Worm (Caenorhabditis elegans) whole organism, young adult: ENCODE results near the gene F58G6.7.

Source experiments
- F37B4.10 ChIP-seq: fragments of 200-800 bp; sonication (Bioruptor generic); IDR thresholded peaks from 2 replicates; pipeline ENCODE4 v1.3.6; 2022; ENCODE audit warnings: missing genetic modification characterization, missing compliant biosample characterization
- T26A5.8 ChIP-seq: sonication (generic microtip); optimal IDR thresholded peaks from 2 replicates; lab custom pipeline; 2016; ENCODE audit warnings: missing genetic modification characterization, missing compliant biosample characterization
- Y53G8AR.9 ChIP-seq: fragments of 200-800 bp; sonication (Bioruptor generic); conservative IDR thresholded peaks from 2 replicates; pipeline ENCODE4 v1.3.6; 2022; ENCODE audit warnings: missing genetic modification reagents, missing genetic modification characterization, missing compliant biosample characterization
- Y67H2A.10 ChIP-seq: fragments of 200-800 bp; sonication (Bioruptor generic); conservative IDR thresholded peaks from 2 replicates; pipeline ENCODE4 v1.3.6; 2022; ENCODE audit warnings: missing genetic modification reagents, missing genetic modification characterization, missing compliant biosample characterization
- ama-1 ChIP-seq, 3 experiments: fragments of 150-350 bp in 1 of 3; sonication (generic microtip) in 2 of 3; optimal IDR thresholded peaks; 2 replicates each; lab custom pipeline; 2014 to 2018; ENCODE audit warnings: missing biosample characterization in 2 of 3, missing genetic modification characterization in 2 of 3, missing genetic modification reagents in 2 of 3
- ceh-58 ChIP-seq: fragments of 200-800 bp; sonication (Bioruptor generic); IDR thresholded peaks from 2 replicates; pipeline ENCODE4 v1.3.6; 2022; ENCODE audit warnings: missing genetic modification characterization, missing compliant biosample characterization
- hlh-12 ChIP-seq: sonication (generic microtip); optimal IDR thresholded peaks from 2 replicates; lab custom pipeline; 2016; ENCODE audit warnings: missing genetic modification characterization, missing compliant biosample characterization
- pha-4 ChIP-seq: fragments of 150-350 bp; sonication (generic microtip); optimal IDR thresholded peaks from 2 replicates; lab custom pipeline; 2014; ENCODE audit warnings: missing biosample characterization, missing genetic modification reagents, missing genetic modification characterization
- snpc-4 ChIP-seq, 5 experiments: fragments of 150-350 bp in 1 of 5; sonication (generic microtip) in 4 of 5; optimal IDR thresholded peaks; 2 replicates each; lab custom pipeline; 2014 to 2018; ENCODE audit warnings: missing genetic modification characterization in 5 of 5, missing biosample characterization in 3 of 5, antibody characterized with exemption in 2 of 5, mild to moderate bottlenecking in 2 of 5, missing compliant biosample characterization in 2 of 5, missing genotype in 2 of 5, moderate library complexity in 2 of 5, missing genetic modification reagents in 1 of 5
- sptf-2 ChIP-seq: fragments of 200-800 bp; sonication (Bioruptor generic); optimal IDR thresholded peaks from 2 replicates; lab custom pipeline; 2018; ENCODE audit warnings: mild to moderate bottlenecking, missing genetic modification characterization, missing compliant biosample characterization
- unc-62 ChIP-seq: fragments of 150-350 bp; optimal IDR thresholded peaks from 2 replicates; lab custom pipeline; 2014; ENCODE audit warnings: missing biosample characterization, missing genetic modification reagents, missing genetic modification characterization
- ztf-18 ChIP-seq: sonication (generic microtip); optimal IDR thresholded peaks from 2 replicates; lab custom pipeline; 2016; ENCODE audit warnings: missing genotype, mild to moderate bottlenecking, missing genetic modification characterization, missing compliant biosample characterization
- ztf-28 ChIP-seq: fragments of 200-800 bp; sonication (Bioruptor generic); IDR thresholded peaks from 2 replicates; pipeline ENCODE4 v1.3.6; 2022; ENCODE audit warnings: missing genetic modification reagents, missing genetic modification characterization, missing compliant biosample characterization

- no peak for TF ChIP-seq ama-1 (optimal IDR thresholded peaks at IDR 0.05; lab: Kevin White, UChicago)
- no peak for TF ChIP-seq ama-1 (GFP tag; optimal IDR thresholded peaks at IDR 0.05; lab: Kevin White, UChicago)
- TF ChIP-seq Y67H2A.10 (GFP tag; lab: Robert Waterston, UW) = no peak
- TF ChIP-seq sptf-2 = no peak
- TF ChIP-seq ceh-58 (GFP tag; lab: Robert Waterston, UW) = no peak
- TF ChIP-seq pha-4 (tag; lab: Kevin White, UChicago) = no peak
- TF ChIP-seq unc-62 = no peak
- TF ChIP-seq ztf-18 = no peak
- no peak for TF ChIP-seq T26A5.8 (tag; lab: Kevin White, UChicago)
- no peak for TF ChIP-seq ztf-28 (GFP tag; lab: Robert Waterston, UW)
- no peak for TF ChIP-seq snpc-4 (GFP tag; optimal IDR thresholded peaks at IDR 0.05; lab: Kevin White, UChicago)
- no peak for TF ChIP-seq snpc-4 (tag; optimal IDR thresholded peaks at IDR 0.05; lab: Kevin White, UChicago)
- TF ChIP-seq hlh-12 (tag; lab: Kevin White, UChicago) = no peak
- TF ChIP-seq Y53G8AR.9 = no peak
- no peak for TF ChIP-seq F37B4.10 (GFP tag; lab: Robert Waterston, UW)
Measured at ce11 chrIV:9634848-9635247, 19.3 kb upstream of the F58G6.7 start, which contains the start of gene mca-1.
